Fruit fly (Drosophila melanogaster) whole organism, wandering third instar larva: Measurements from ENCODE around the gene CG31265.

Experiments used
- Abd-B ChIP-seq: fragments of >200 bp; optimal IDR thresholded peaks from 2 replicates; lab custom pipeline; 2017; ENCODE audit warnings: missing biosample characterization, missing genetic modification characterization
- CG32264 ChIP-seq: fragments of 200-800 bp; sonication (Bioruptor generic); optimal IDR thresholded peaks from 2 replicates; lab custom pipeline; 2016; ENCODE audit warnings: missing biosample characterization, missing genetic modification characterization
- CrebA ChIP-seq: fragments of 200-800 bp; sonication (Bioruptor generic); optimal IDR thresholded peaks from 2 replicates; lab custom pipeline; 2016; ENCODE audit warnings: missing biosample characterization, mild to moderate bottlenecking, missing genetic modification characterization, borderline replicate concordance
- Dif ChIP-seq: fragments of 200-275, 200-300 bp; sonication (Bioruptor generic); optimal IDR thresholded peaks from 2 replicates; lab custom pipeline; 2018; ENCODE audit warnings: missing biosample characterization, missing genetic modification characterization; ENCODE audit not compliant: partially characterized antibody
- GATAd ChIP-seq: sonication (Bioruptor generic); optimal IDR thresholded peaks from 2 replicates; lab custom pipeline; 2016; ENCODE audit warnings: missing biosample characterization, missing genetic modification characterization
- Hnf4 ChIP-seq: fragments of 200-800 bp; sonication (Bioruptor generic); optimal IDR thresholded peaks from 2 replicates; lab custom pipeline; 2016; ENCODE audit warnings: missing biosample characterization, mild to moderate bottlenecking, missing genetic modification characterization
- Hr83 ChIP-seq: fragments of 200-300 bp; sonication (Bioruptor generic); optimal IDR thresholded peaks from 2 replicates; lab custom pipeline; 2016; ENCODE audit warnings: missing biosample characterization, mild to moderate bottlenecking, missing genetic modification characterization, moderate library complexity; ENCODE audit not compliant: poor library complexity, severe bottlenecking
- Jra ChIP-seq: sonication (Bioruptor generic); optimal IDR thresholded peaks from 2 replicates; lab custom pipeline; 2016; ENCODE audit warnings: missing biosample characterization, missing genetic modification characterization
- Mio ChIP-seq: sonication (Bioruptor generic); optimal IDR thresholded peaks from 2 replicates; lab custom pipeline; 2016; ENCODE audit warnings: missing biosample characterization, missing genetic modification characterization
- Myc ChIP-seq: fragments of >200 bp; optimal IDR thresholded peaks from 2 replicates; lab custom pipeline; 2017
- N ChIP-seq: fragments of >200 bp; optimal IDR thresholded peaks from 2 replicates; lab custom pipeline; 2018; ENCODE audit warnings: missing biosample characterization, missing external identifiers, missing genetic modification characterization
- OdsH ChIP-seq: fragments of 200-800 bp; sonication (Bioruptor generic); optimal IDR thresholded peaks from 2 replicates; lab custom pipeline; 2016; ENCODE audit warnings: missing biosample characterization, mild to moderate bottlenecking, missing genetic modification characterization
- Rel ChIP-seq, 2 experiments: fragments of 200-800 bp; sonication (Bioruptor generic) in 1 of 2; optimal IDR thresholded peaks; 2 replicates in 1 of 2; 3 replicates in 1 of 2; lab custom pipeline; 2016 to 2019; ENCODE audit warnings: mild to moderate bottlenecking in 2 of 2, missing biosample characterization in 2 of 2, missing genetic modification characterization in 2 of 2, moderate library complexity in 1 of 2
- Vsx2 ChIP-seq: fragments of 200-300, 225-300 bp; sonication (Bioruptor generic); optimal IDR thresholded peaks from 2 replicates; lab custom pipeline; 2018; ENCODE audit warnings: missing biosample characterization, missing genetic modification characterization; ENCODE audit not compliant: partially characterized antibody
- br ChIP-seq: fragments of 200-800 bp; sonication (Bioruptor generic); optimal IDR thresholded peaks from 2 replicates; lab custom pipeline; 2016; ENCODE audit warnings: missing biosample characterization, missing genetic modification characterization
- brk ChIP-seq: fragments of 200-800 bp; sonication (Bioruptor generic); optimal IDR thresholded peaks from 2 replicates; lab custom pipeline; 2016; ENCODE audit warnings: missing biosample characterization, mild to moderate bottlenecking, missing genetic modification characterization
- dl ChIP-seq, 2 experiments: fragments of 175-275, 200-275 bp in 1 of 2; fragments of 200-275 bp in 1 of 2; sonication (Bioruptor generic); optimal IDR thresholded peaks; lab custom pipeline; 2018; ENCODE audit warnings: mild to moderate bottlenecking in 2 of 2, missing biosample characterization in 2 of 2, missing genetic modification characterization in 2 of 2, moderate library complexity in 2 of 2; ENCODE audit not compliant: partially characterized antibody in 2 of 2, insufficient read depth in 1 of 2
- dsf ChIP-seq: sonication (Bioruptor generic); optimal IDR thresholded peaks from 2 replicates; lab custom pipeline; 2016; ENCODE audit warnings: missing biosample characterization, missing genetic modification characterization, borderline replicate concordance
- foxo ChIP-seq, 2 experiments: fragments of 200-800 bp; sonication (Bioruptor generic); optimal IDR thresholded peaks; 2 replicates in 1 of 2; 3 replicates in 1 of 2; lab custom pipeline; 2016 to 2017; ENCODE audit warnings: missing biosample characterization in 2 of 2, missing genetic modification characterization in 2 of 2
- h ChIP-seq: fragments of 200-800 bp; sonication (Bioruptor generic); optimal IDR thresholded peaks from 3 replicates; lab custom pipeline; 2016; ENCODE audit warnings: missing biosample characterization, mild to moderate bottlenecking, missing genetic modification characterization
- jim ChIP-seq: fragments of 175-275, 200-325 bp; sonication (Bioruptor generic); optimal IDR thresholded peaks from 2 replicates; lab custom pipeline; 2016; ENCODE audit warnings: missing biosample characterization, mild to moderate bottlenecking, missing genetic modification characterization
- lola ChIP-seq: fragments of >200 bp; optimal IDR thresholded peaks from 2 replicates; lab custom pipeline; 2017; ENCODE audit warnings: missing biosample characterization, missing genetic modification characterization
- pan ChIP-seq: fragments of >200 bp; optimal IDR thresholded peaks from 2 replicates; lab custom pipeline; 2017
- psq ChIP-seq: fragments of 200-800 bp; sonication (Bioruptor generic); optimal IDR thresholded peaks from 3 replicates; lab custom pipeline; 2017; ENCODE audit warnings: missing biosample characterization, mild to moderate bottlenecking, missing genetic modification characterization, moderate library complexity
- rgr ChIP-seq: fragments of 200-800 bp; sonication (Bioruptor generic); optimal IDR thresholded peaks from 3 replicates; lab custom pipeline; 2016; ENCODE audit warnings: missing biosample characterization, mild to moderate bottlenecking, missing genetic modification characterization
- sage ChIP-seq: fragments of 200-800 bp; sonication (Bioruptor generic); optimal IDR thresholded peaks from 2 replicates; lab custom pipeline; 2016; ENCODE audit warnings: missing biosample characterization, mild to moderate bottlenecking, missing genetic modification characterization
- sv ChIP-seq: fragments of 200-800 bp; sonication (Bioruptor generic); optimal IDR thresholded peaks from 3 replicates; lab custom pipeline; 2016; ENCODE audit warnings: missing biosample characterization, missing genetic modification characterization
- tai ChIP-seq: sonication (Bioruptor generic); optimal IDR thresholded peaks from 2 replicates; lab custom pipeline; 2016; ENCODE audit warnings: missing biosample characterization, missing genetic modification characterization
- woc ChIP-seq: sonication (Bioruptor generic); optimal IDR thresholded peaks from 2 replicates; lab custom pipeline; 2016; ENCODE audit warnings: missing biosample characterization, mild to moderate bottlenecking, missing genetic modification characterization

The CG31265 gene

dm6 chr3R:17124177-17124576 lies 3.8 kb upstream of the CG31265 start, which contains the start of gene CG45079:
CG45079 (plus strand) TSS chr3R:17124477.
- TF ChIP-seq rgr (GFP tag; lab: Kevin White, UChicago), result no peak
- TF ChIP-seq, all 38 proteins: peak for 0

DNA sequence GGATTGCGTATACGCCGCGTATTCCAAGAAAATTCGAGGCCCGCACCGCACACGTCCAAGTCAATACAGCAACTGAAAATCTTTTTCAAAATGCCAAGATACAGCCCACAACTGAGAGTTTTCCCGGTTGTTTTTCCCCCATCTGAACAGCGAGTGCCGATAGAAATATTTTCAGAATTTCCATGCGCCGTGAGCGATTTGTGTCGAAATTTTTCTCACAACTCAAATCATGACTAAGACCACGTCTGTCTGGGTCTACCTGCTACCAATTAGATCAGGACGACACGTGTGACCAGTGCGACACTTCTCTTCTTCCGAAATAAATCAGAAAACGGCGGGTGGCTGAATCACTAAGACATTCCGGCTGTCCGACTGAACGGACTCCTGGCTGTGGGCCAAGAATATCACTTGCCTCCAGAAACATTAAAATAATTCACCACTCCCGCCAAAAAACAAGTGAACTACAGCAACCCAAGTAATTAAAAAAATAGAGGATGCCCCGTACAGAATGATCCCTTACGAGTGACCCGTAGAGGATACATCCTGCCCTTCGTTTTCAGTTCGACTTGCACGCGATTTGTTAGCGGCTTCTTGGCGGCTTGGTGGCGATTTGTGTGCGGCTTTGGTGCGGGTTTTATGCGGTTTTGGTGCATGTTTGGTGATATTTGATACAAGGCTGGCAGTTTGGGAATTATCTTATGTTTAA lies 2.5 kb upstream of the CG31265 start, which contains the start of gene cher:
Gene cher (minus strand): TSS at position 51 of the 706 bp plus-strand sequence.
- no peak for TF ChIP-seq GATAd (GFP tag; lab: Kevin White, UChicago)
- TF ChIP-seq Myc (lab: Kevin White, UChicago), result peak; percentile 69

- TF ChIP-seq psq (GFP tag; lab: Kevin White, UChicago) (no peak), pan (lab: Kevin White, UChicago) (no peak), Hr83 (GFP tag; lab: Kevin White, UChicago) (no peak)
These were observed 1.2 kb upstream of the CG31265 start, which contains the start of the genes CG17477 and CG31269 for dm6 chr3R:17126838-17127237. CG17477 (minus strand) TSS chr3R:17126938. CG31269 (plus strand) TSS chr3R:17127126.

- no peak for TF ChIP-seq Dif (GFP tag; lab: Kevin White, UChicago)
- no peak for TF ChIP-seq jim (GFP tag; lab: Kevin White, UChicago)
- no peak for TF ChIP-seq N (GFP tag; lab: Kevin White, UChicago)
- no peak for TF ChIP-seq Jra (GFP tag; lab: Kevin White, UChicago)
- no peak for TF ChIP-seq dl (GFP tag; optimal IDR thresholded peaks at IDR 0.05; lab: Kevin White, UChicago; ENCODE audit: insufficient read depth in 1 of 2, partially characterized antibody in 2 of 2)
- TF ChIP-seq lola (GFP tag; lab: Kevin White, UChicago), result no peak
- no peak for TF ChIP-seq Rel (GFP tag; optimal IDR thresholded peaks at IDR 0.05; lab: Kevin White, UChicago)
- TF ChIP-seq Rel (tag; optimal IDR thresholded peaks at IDR 0.05; lab: Kevin White, UChicago), result no peak
- no peak for TF ChIP-seq Hnf4 (GFP tag; lab: Kevin White, UChicago)
- no peak for TF ChIP-seq Mio
- no peak for TF ChIP-seq foxo (GFP tag; optimal IDR thresholded peaks at IDR 0.05; lab: Kevin White, UChicago)
- no peak for TF ChIP-seq brk (GFP tag; lab: Kevin White, UChicago)
- TF ChIP-seq OdsH (GFP tag; lab: Kevin White, UChicago), result no peak
- TF ChIP-seq br (GFP tag; lab: Kevin White, UChicago), result no peak
- no peak for TF ChIP-seq sage (GFP tag; lab: Kevin White, UChicago)
- TF ChIP-seq h, result no peak
- TF ChIP-seq psq (GFP tag; lab: Kevin White, UChicago), result no peak
- no peak for TF ChIP-seq dsf (GFP tag; lab: Kevin White, UChicago)
These were observed 2.3 kb downstream of the CG31265 start, which contains the start of gene CG17475 for dm6 chr3R:17130326-17130725. CG17475 (minus strand) TSS chr3R:17130426.

DNA sequence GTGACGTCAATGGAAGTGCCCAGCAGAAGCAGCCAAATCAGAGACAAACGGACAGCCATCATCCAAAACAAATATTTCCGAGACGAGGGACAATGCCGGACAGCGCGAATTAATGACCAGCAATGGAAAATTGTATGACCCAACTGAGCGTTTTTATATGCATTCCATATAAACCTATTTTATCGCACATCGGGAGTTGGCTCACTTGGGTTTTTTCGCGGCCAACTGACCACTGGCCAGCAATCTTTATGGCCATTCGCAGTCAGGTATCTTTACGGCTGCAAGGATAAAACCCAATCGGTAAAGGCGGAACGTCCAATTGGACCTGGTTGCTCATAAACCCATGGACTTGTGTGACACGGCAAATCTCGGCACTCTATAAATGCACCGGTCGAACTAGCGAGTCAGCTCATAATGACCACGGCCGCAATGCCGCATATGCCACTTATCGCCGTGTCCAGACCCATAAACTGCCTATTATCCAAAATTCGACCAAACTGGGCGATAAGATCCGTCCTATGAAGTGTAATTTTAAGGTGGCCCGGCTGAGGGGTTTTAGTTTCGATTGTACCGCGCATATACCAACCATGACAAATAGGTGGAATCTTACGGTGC lies 4.2 kb downstream of the CG31265 start, which contains the start of the genes CG4053 and CG31266:
Gene CG4053 (minus strand): TSS at position 101 of the 615 bp plus-strand sequence.
Gene CG31266 (plus strand): TSS at position 565 of the 615 bp plus-strand sequence.
- no peak for TF ChIP-seq Vsx2 (GFP tag; lab: Kevin White, UChicago)
- peak; percentile 2 for TF ChIP-seq CrebA (GFP tag; lab: Kevin White, UChicago)
- no peak for TF ChIP-seq CG32264
- no peak for TF ChIP-seq br (GFP tag; lab: Kevin White, UChicago)
- no peak for TF ChIP-seq Abd-B (GFP tag; lab: Kevin White, UChicago)
- TF ChIP-seq foxo (GFP tag; optimal IDR thresholded peaks at IDR 0.05; lab: Kevin White, UChicago), result no peak
- TF ChIP-seq tai (GFP tag; lab: Kevin White, UChicago), result no peak
- TF ChIP-seq sv (GFP tag; lab: Kevin White, UChicago), result no peak
- no peak for TF ChIP-seq woc (GFP tag; lab: Kevin White, UChicago)
